Fruit fly (Drosophila melanogaster) whole organism, wandering third instar larva: ENCODE results near the gene CG9114.

Experiments
- CG32264 ChIP-seq: fragments of 200-800 bp; sonication (Bioruptor generic); optimal IDR thresholded peaks from 2 replicates; lab custom pipeline; 2016; ENCODE audit warnings: missing biosample characterization, missing genetic modification characterization
- CrebA ChIP-seq: fragments of 200-800 bp; sonication (Bioruptor generic); optimal IDR thresholded peaks from 2 replicates; lab custom pipeline; 2016; ENCODE audit warnings: missing biosample characterization, mild to moderate bottlenecking, missing genetic modification characterization, borderline replicate concordance
- Hr78 ChIP-seq: fragments of >200 bp; optimal IDR thresholded peaks from 2 replicates; lab custom pipeline; 2017; ENCODE audit warnings: missing biosample characterization, missing genetic modification characterization
- Jra ChIP-seq: sonication (Bioruptor generic); optimal IDR thresholded peaks from 2 replicates; lab custom pipeline; 2016; ENCODE audit warnings: missing biosample characterization, missing genetic modification characterization
- OdsH ChIP-seq: fragments of 200-800 bp; sonication (Bioruptor generic); optimal IDR thresholded peaks from 2 replicates; lab custom pipeline; 2016; ENCODE audit warnings: missing biosample characterization, mild to moderate bottlenecking, missing genetic modification characterization
- br ChIP-seq: fragments of 200-800 bp; sonication (Bioruptor generic); optimal IDR thresholded peaks from 2 replicates; lab custom pipeline; 2016; ENCODE audit warnings: missing biosample characterization, missing genetic modification characterization
- dmrt93B ChIP-seq: fragments of 200-800 bp; sonication (Bioruptor generic); optimal IDR thresholded peaks from 2 replicates; lab custom pipeline; 2018; ENCODE audit warnings: missing biosample characterization, mild to moderate bottlenecking, missing genetic modification characterization
- fru ChIP-seq: fragments of 200-800 bp; sonication (Bioruptor generic); optimal IDR thresholded peaks from 3 replicates; lab custom pipeline; 2016; ENCODE audit warnings: missing biosample characterization, mild to moderate bottlenecking, missing genetic modification characterization
- lola ChIP-seq: fragments of >200 bp; optimal IDR thresholded peaks from 2 replicates; lab custom pipeline; 2017; ENCODE audit warnings: missing biosample characterization, missing genetic modification characterization
- pan ChIP-seq: fragments of >200 bp; optimal IDR thresholded peaks from 2 replicates; lab custom pipeline; 2017
- psq ChIP-seq: fragments of 200-800 bp; sonication (Bioruptor generic); optimal IDR thresholded peaks from 3 replicates; lab custom pipeline; 2017; ENCODE audit warnings: missing biosample characterization, mild to moderate bottlenecking, missing genetic modification characterization, moderate library complexity

dm6 chrX:15344473-15345331, 11.7 kb upstream of the CG9114 start, which contains the start of the genes CG12608 and Prp5:
- TF ChIP-seq dmrt93B (no peak), pan (lab: Kevin White, UChicago) (no peak), lola (GFP tag; lab: Kevin White, UChicago) (no peak), Hr78 (no peak), Jra (GFP tag; lab: Kevin White, UChicago) (no peak), psq (GFP tag; lab: Kevin White, UChicago) (no peak), OdsH (GFP tag; lab: Kevin White, UChicago) (no peak), fru (GFP tag; lab: Kevin White, UChicago) (no peak), CG32264 (GFP tag; lab: Kevin White, UChicago) (no peak), br (GFP tag; lab: Kevin White, UChicago) (no peak), CrebA (no peak)
